Worm (Caenorhabditis elegans): Measurements from ENCODE around the gene C14B1.2.
A peak's percentile ranks its signal among the peaks of the same experiment; 100 is the strongest.

The C14B1.2 gene

DNA sequence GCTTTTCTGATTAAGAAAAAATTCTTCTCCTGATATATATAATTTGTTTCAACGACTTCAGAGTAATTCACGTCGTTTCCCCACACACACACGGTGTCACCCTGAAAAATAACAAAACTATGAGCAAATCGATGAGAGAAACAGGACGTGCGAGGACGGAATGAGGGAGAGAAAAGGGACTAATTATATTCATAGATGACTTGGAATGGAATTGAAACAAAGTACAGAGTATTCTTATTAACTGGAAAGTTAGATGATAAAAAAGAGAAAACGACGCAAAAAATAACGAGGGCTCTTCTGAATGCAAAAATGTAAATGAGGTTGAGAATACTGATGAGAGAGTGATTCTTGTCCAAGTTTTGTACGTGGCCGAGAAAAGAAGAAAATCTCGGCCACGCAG is 31.7 kb upstream of the C14B1.2 start, which contains the start of gene C46F11.6:
C46F11.6 (minus strand) TSS at position 101 of the 400 bp plus-strand sequence.
- TF ChIP-seq grh-1 (GFP tag; IDR thresholded peaks at IDR 0.05) (no peak), ceh-63 (GFP tag; optimal IDR thresholded peaks at IDR 0.05) (no peak), unc-98 (GFP tag; IDR thresholded peaks at IDR 0.05) (no peak), rnt-1 (tag; optimal IDR thresholded peaks at IDR 0.05) (no peak), skn-1 (tag; optimal IDR thresholded peaks at IDR 0.05) (no peak), mep-1 (tag; optimal IDR thresholded peaks at IDR 0.05) (no peak), egl-27 (tag; optimal IDR thresholded peaks at IDR 0.05) (no peak), alr-1 (tag; optimal IDR thresholded peaks at IDR 0.05; ENCODE audit: borderline replicate concordance) (no peak), swsn-7 (tag; optimal IDR thresholded peaks at IDR 0.05) (no peak), aly-2 (tag; optimal IDR thresholded peaks at IDR 0.05) (no peak), nhr-76 (tag; optimal IDR thresholded peaks at IDR 0.05) (no peak), hpl-2 (GFP tag; optimal IDR thresholded peaks at IDR 0.05) (no peak), nhr-47 (tag; optimal IDR thresholded peaks at IDR 0.05) (no peak), nhr-28 (tag; optimal IDR thresholded peaks at IDR 0.05) (no peak), mab-9 (GFP tag; IDR thresholded peaks at IDR 0.05) (no peak), nhr-12 (tag; optimal IDR thresholded peaks at IDR 0.05) (no peak), mef-2 (tag; optimal IDR thresholded peaks at IDR 0.05) (no peak), lin-35 (GFP tag; optimal IDR thresholded peaks at IDR 0.05) (no peak)

DNA sequence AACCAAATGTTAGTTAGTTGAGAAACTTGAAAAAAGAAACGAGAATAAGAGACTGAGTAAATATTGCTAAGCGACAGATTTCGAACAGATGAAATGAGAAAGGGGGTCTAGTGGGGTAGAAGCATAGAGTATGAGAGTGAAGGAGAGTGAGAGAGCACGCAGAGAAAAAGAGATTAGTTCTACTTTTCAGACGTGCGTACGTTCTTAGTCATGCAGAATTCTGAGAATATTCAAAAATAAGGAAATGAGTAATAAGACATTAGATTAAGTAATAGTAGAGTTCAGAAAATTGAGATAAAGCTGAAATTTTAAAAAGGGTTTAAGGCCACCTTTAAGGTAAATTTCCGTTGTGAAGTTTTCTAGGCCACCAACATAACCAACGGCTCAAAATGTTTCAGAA is 31.1 kb upstream of the C14B1.2 start:
- TF ChIP-seq swsn-7 (tag; optimal IDR thresholded peaks at IDR 0.05) (peak; percentile 34), F16B12.6 (tag; optimal IDR thresholded peaks at IDR 0.05) (no peak), ztf-4 (tag; optimal IDR thresholded peaks at IDR 0.05) (no peak), unc-62 (GFP tag; optimal IDR thresholded peaks at IDR 0.05) (no peak), mef-2 (tag; optimal IDR thresholded peaks at IDR 0.05) (no peak), ceh-90 (tag; optimal IDR thresholded peaks at IDR 0.05) (no peak), nhr-20 (tag; optimal IDR thresholded peaks at IDR 0.05) (no peak), nhr-77 (tag; optimal IDR thresholded peaks at IDR 0.05) (peak; percentile 3), ces-1 (GFP tag; optimal IDR thresholded peaks at IDR 0.05) (no peak), elt-2 (tag; optimal IDR thresholded peaks at IDR 0.05) (no peak), ceh-88 (GFP tag; IDR thresholded peaks at IDR 0.05) (no peak), ceh-82 (tag; optimal IDR thresholded peaks at IDR 0.05) (peak in 1 of 3 experiments; percentile 9), grh-1 (GFP tag; IDR thresholded peaks at IDR 0.05) (no peak), hlh-17 (GFP tag; optimal IDR thresholded peaks at IDR 0.05; ENCODE audit: borderline replicate concordance) (no peak), dpl-1 (GFP tag; optimal IDR thresholded peaks at IDR 0.05) (no peak), ets-5 (GFP tag; IDR thresholded peaks at IDR 0.05) (no peak), sox-4 (tag; optimal IDR thresholded peaks at IDR 0.05) (no peak), alr-1 (tag; optimal IDR thresholded peaks at IDR 0.05; ENCODE audit: borderline replicate concordance) (no peak), snu-23 (GFP tag; optimal IDR thresholded peaks at IDR 0.05) (no peak), sup-37 (GFP tag; optimal IDR thresholded peaks at IDR 0.05) (no peak), fkh-8 (tag; optimal IDR thresholded peaks at IDR 0.05) (peak; percentile 82), isw-1 (GFP tag; IDR thresholded peaks at IDR 0.05) (no peak), C04F5.9 (tag; optimal IDR thresholded peaks at IDR 0.05) (no peak), nhr-85 (tag) (no peak), fkh-10 (GFP tag; optimal IDR thresholded peaks at IDR 0.05) (no peak), unc-86 (tag; optimal IDR thresholded peaks at IDR 0.05) (peak; percentile 11), Y116A8C.19 (tag; optimal IDR thresholded peaks at IDR 0.05; ENCODE audit: borderline replicate concordance) (no peak), pag-3 (tag; optimal IDR thresholded peaks at IDR 0.05; ENCODE audit: borderline replicate concordance, insufficient read depth) (no peak), nhr-76 (tag; optimal IDR thresholded peaks at IDR 0.05) (no peak), nhr-28 (tag; optimal IDR thresholded peaks at IDR 0.05) (no peak), fos-1 (tag; optimal IDR thresholded peaks at IDR 0.05) (no peak), ceh-63 (GFP tag; optimal IDR thresholded peaks at IDR 0.05) (no peak), nhr-71 (tag; optimal IDR thresholded peaks at IDR 0.05) (peak; percentile 59), unc-130 (tag; optimal IDR thresholded peaks at IDR 0.05) (no peak), lin-14 (GFP tag; optimal IDR thresholded peaks at IDR 0.05) (peak; percentile 47), lin-15B (tag; optimal IDR thresholded peaks at IDR 0.05) (no peak), lsy-2 (tag; optimal IDR thresholded peaks at IDR 0.05) (peak; percentile 13 to 18), egl-13 (tag; optimal IDR thresholded peaks at IDR 0.05) (peak; percentile 57), ztf-11 (tag; optimal IDR thresholded peaks at IDR 0.05) (no peak), dsc-1 (tag; optimal IDR thresholded peaks at IDR 0.05) (peak; percentile 90), nhr-47 (tag; optimal IDR thresholded peaks at IDR 0.05) (peak; percentile 71)

All from whole organism, L1 larva.